Fruit fly (Drosophila melanogaster) S2 (cell line): ENCODE measurements around the gene CG31360.

Source experiments
- CG8478 ChIP-seq: fragments of >200 bp; optimal IDR thresholded peaks from 2 replicates; lab custom pipeline; 2018
- CTCF ChIP-seq, 2 experiments: fragments of >200 bp; optimal IDR thresholded peaks; 2 replicates each; lab custom pipeline; 2018

DNA sequence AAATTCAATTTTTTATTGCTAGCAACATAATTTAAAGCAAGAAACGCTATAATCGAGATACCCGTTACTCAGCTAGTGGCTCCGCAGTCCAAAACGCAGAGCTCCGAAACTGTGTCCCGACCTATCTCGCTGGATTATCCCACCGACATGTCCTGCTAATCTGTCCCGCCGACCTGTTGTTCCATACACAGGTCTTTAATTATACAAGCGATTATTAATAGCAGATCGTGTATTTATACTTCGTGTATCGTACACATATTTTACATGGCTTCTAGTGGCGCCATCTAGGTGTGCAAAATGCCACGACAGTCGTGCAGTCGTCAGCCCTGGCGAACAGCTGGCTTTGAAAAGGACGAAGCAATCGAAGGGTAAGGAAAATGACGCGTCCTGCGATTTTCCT is 48.4 kb downstream of the CG31360 start, which contains the start of gene CG14321:
- no peak for TF ChIP-seq CG8478
- TF ChIP-seq CTCF (optimal IDR thresholded peaks at IDR 0.05; lab: Kevin White, UChicago) = peak; percentile 97 to 99
